Fruit fly (Drosophila melanogaster): ENCODE data around the gene CG13599.

Gene CG13599

dm6 chr3R:23910260-23910887, 21.1 kb upstream of the CG13599 start (continued):
- TF ChIP-seq dm (GFP tag; optimal IDR thresholded peaks at IDR 0.05) (no peak), Sox102F (GFP tag; optimal IDR thresholded peaks at IDR 0.05) (peak; percentile 14), CG11504 (tag; optimal IDR thresholded peaks at IDR 0.05) (no peak)

DNA sequence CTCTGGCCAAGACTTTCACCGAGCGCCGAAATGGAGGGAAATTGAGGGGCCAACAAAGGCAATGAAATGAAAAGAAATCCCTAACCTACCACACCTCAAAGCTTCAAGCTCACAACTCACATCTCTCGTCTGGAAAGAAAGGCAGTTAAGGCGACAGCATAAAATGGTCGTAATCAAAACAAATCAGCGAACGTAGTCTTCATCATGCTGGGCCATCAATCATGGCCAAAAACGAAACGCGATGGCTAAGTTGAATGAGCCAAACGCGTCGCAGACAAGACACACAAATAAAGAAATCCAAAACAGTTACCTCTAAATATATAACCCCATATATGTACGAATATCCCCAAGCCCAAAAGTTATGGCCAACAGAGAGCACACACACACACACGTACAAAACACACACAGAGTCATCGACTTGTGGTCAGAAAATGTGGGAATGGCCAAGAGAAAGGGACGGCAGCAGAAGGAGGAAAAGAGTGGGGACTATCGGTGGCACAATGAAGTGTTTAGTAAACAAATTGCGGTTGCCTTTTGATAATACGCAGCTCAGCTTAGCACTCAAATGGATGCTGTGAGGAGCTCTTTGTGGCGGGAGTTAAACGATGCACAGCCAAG, 20.3 kb upstream of the CG13599 start:
- TF ChIP-seq sr (GFP tag; IDR thresholded peaks at IDR 0.05) = 0 out of 3 replicates have a peak, but pooled peaks have one; percentile 10
- no peak for TF ChIP-seq fru (optimal IDR thresholded peaks at IDR 0.05)
- no peak for TF ChIP-seq vnd (GFP tag; IDR thresholded peaks at IDR 0.05; ENCODE audit: partially characterized antibody)
- peak; percentile 45 for TF ChIP-seq CG13894 (tag; optimal IDR thresholded peaks at IDR 0.05)
- no peak for TF ChIP-seq Elba2 (GFP tag; optimal IDR thresholded peaks at IDR 0.05)
- no peak for TF ChIP-seq CG6765 (GFP tag; optimal IDR thresholded peaks at IDR 0.05)
- peak; percentile 52 for TF ChIP-seq cg (GFP tag; optimal IDR thresholded peaks at IDR 0.05)
- TF ChIP-seq CG17612 (GFP tag; IDR thresholded peaks at IDR 0.05) = no peak
- TF ChIP-seq otp (GFP tag; IDR thresholded peaks at IDR 0.05) = no peak
- TF ChIP-seq kni (GFP tag; optimal IDR thresholded peaks at IDR 0.05) = peak; percentile 81
- no peak for TF ChIP-seq esg (GFP tag; conservative IDR thresholded peaks at IDR 0.05)
- no peak for TF ChIP-seq Mrtf (GFP tag; IDR thresholded peaks at IDR 0.05)
- TF ChIP-seq run (tag; optimal IDR thresholded peaks at IDR 0.05) = peak; percentile 78
- no peak for TF ChIP-seq B-H2 (GFP tag; optimal IDR thresholded peaks at IDR 0.05)
- TF ChIP-seq Dek (tag; optimal IDR thresholded peaks at IDR 0.05) = no peak
- TF ChIP-seq crol (GFP tag; IDR thresholded peaks at IDR 0.05) = 0 out of 2 replicates have a peak, but pooled peaks have one; percentile 12
- TF ChIP-seq Ravus (GFP tag; IDR thresholded peaks at IDR 0.05) = no peak
- TF ChIP-seq HHEX (GFP tag; optimal IDR thresholded peaks at IDR 0.05) = no peak
- no peak for TF ChIP-seq CG12104 (GFP tag; optimal IDR thresholded peaks at IDR 0.05)
- no peak for TF ChIP-seq CG1647 (GFP tag; optimal IDR thresholded peaks at IDR 0.05)
- TF ChIP-seq tx (GFP tag; optimal IDR thresholded peaks at IDR 0.05) = no peak
- no peak for TF ChIP-seq unc-4 (GFP tag; IDR thresholded peaks at IDR 0.05; ENCODE audit: partially characterized antibody)
- TF ChIP-seq CG5245 (GFP tag; optimal IDR thresholded peaks at IDR 0.05) = no peak
- TF ChIP-seq oc (tag; optimal IDR thresholded peaks at IDR 0.05) = peak; percentile 50
- peak; percentile 63 for TF ChIP-seq pros (GFP tag; optimal IDR thresholded peaks at IDR 0.05)
- TF ChIP-seq C15 (GFP tag; IDR thresholded peaks at IDR 0.05) = no peak
- TF ChIP-seq CG3065 (GFP tag; optimal IDR thresholded peaks at IDR 0.05) = no peak
- no peak for TF ChIP-seq sqz (GFP tag; optimal IDR thresholded peaks at IDR 0.05)
- peak; percentile 58 for TF ChIP-seq Blimp-1 (GFP tag; optimal IDR thresholded peaks at IDR 0.05)
- TF ChIP-seq chn (GFP tag; optimal IDR thresholded peaks at IDR 0.05) = no peak
- peak in 1 of 2 experiments; percentile 29 for TF ChIP-seq Hr78 (GFP tag; optimal IDR thresholded peaks at IDR 0.05)
- no peak for TF ChIP-seq Myb (GFP tag; optimal IDR thresholded peaks at IDR 0.05)
- TF ChIP-seq sisA (GFP tag; IDR thresholded peaks at IDR 0.05) = no peak
- no peak for TF ChIP-seq bigmax (GFP tag; optimal IDR thresholded peaks at IDR 0.05)
- TF ChIP-seq ab (GFP tag; optimal IDR thresholded peaks at IDR 0.05) = no peak
- peak; percentile 87 for TF ChIP-seq abd-A (tag; optimal IDR thresholded peaks at IDR 0.05)
- TF ChIP-seq CG42726 (GFP tag; IDR thresholded peaks at IDR 0.05; ENCODE audit: partially characterized antibody) = no peak
- TF ChIP-seq CG2712 (tag; optimal IDR thresholded peaks at IDR 0.05) = no peak
- no peak for TF ChIP-seq jing (GFP tag; optimal IDR thresholded peaks at IDR 0.05)
- no peak for TF ChIP-seq NfI (GFP tag; optimal IDR thresholded peaks at IDR 0.05)
- no peak for TF ChIP-seq CG17186 (GFP tag; optimal IDR thresholded peaks at IDR 0.05)
- TF ChIP-seq btn (GFP tag; optimal IDR thresholded peaks at IDR 0.05) = no peak
- TF ChIP-seq pan (optimal IDR thresholded peaks at IDR 0.05) = no peak
- no peak for TF ChIP-seq pan (GFP tag; optimal IDR thresholded peaks at IDR 0.05 in 1 of 2, IDR thresholded peaks at IDR 0.05 in 1 of 2)
- peak; percentile 66 for TF ChIP-seq CG12769 (tag; optimal IDR thresholded peaks at IDR 0.05)
